Worm (Caenorhabditis elegans): ENCODE measurements around the gene prx-13.

The prx-13 gene

DNA sequence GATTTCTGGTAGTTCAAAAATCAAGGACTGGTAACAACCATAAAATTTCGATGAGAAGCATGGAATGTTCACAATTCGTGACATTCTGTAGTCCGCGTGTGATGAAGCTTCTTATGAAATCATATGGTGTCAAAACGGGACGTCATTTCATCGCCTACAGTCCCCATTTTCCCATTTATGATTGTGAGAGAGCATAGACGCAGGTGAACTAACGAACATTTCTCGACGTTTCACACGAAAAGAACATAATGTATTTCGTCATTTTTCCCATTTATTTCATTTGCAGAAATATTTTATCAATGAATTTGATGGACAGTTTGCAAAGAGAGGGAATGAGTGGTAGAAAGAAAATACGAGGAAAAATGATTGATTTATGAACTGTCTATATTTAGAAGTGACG is 35.3 kb upstream of the prx-13 start:
- TF ChIP-seq tbx-7 (tag; optimal IDR thresholded peaks at IDR 0.05) = no peak
- peak; percentile 10 for TF ChIP-seq unc-55 (GFP tag; optimal IDR thresholded peaks at IDR 0.05)
- TF ChIP-seq K02D7.2 (tag; optimal IDR thresholded peaks at IDR 0.05) = no peak

DNA sequence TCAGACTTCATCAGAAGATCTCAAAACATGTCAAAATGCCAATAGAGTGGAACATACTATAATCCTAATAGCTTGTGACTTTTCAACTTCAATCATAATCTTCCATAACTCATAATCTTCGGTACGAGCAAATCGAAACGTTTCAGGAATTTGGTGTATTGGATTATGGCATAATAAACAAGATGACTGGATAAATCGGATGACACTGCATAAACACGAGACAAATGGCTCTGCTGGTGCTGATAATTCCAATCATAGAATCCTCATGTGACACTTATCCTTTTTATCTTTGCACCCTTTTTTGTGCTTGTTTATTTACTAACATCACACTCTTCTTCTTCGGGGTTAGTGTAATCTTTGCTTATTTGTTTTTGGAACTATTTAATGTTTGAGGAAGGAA is 31.2 kb upstream of the prx-13 start:
- TF ChIP-seq zip-5 (tag; optimal IDR thresholded peaks at IDR 0.05) (no peak), rnt-1 (tag; optimal IDR thresholded peaks at IDR 0.05) (no peak), ztf-16 (tag; optimal IDR thresholded peaks at IDR 0.05) (no peak), ceh-22 (tag; optimal IDR thresholded peaks at IDR 0.05) (no peak), npax-4 (tag; optimal IDR thresholded peaks at IDR 0.05) (no peak), unc-55 (GFP tag; optimal IDR thresholded peaks at IDR 0.05) (no peak), ceh-30 (tag; optimal IDR thresholded peaks at IDR 0.05) (no peak), tbx-7 (tag; optimal IDR thresholded peaks at IDR 0.05) (no peak), ceh-6 (GFP tag; optimal IDR thresholded peaks at IDR 0.05) (no peak)

DNA sequence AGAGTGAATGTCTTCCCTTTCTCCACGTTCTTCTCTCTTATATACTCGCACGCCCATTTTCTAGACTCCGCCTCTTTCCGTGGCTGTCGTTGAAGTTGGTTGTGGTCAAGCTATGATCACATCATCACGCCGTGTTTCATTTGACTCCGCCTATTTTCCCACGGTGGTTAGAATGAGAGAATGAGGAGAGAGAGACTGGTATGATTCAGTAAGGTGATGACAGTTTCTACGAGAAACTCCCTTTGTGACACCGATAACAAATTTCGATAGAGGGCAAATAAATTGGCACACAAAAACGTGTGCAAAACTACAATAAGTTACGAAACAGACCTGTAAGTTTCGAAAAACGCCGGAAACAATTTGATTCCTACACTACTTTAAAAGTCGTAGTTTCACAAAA is 28.8 kb upstream of the prx-13 start:
- no peak for TF ChIP-seq hlh-6 (tag; optimal IDR thresholded peaks at IDR 0.05)
- no peak for TF ChIP-seq ahr-1 (tag; optimal IDR thresholded peaks at IDR 0.05)
- no peak for TF ChIP-seq eyg-1 (tag; optimal IDR thresholded peaks at IDR 0.05)
- TF ChIP-seq Y22D7AL.16 (tag; optimal IDR thresholded peaks at IDR 0.05) = no peak
- no peak for TF ChIP-seq zip-5 (tag; optimal IDR thresholded peaks at IDR 0.05)

DNA sequence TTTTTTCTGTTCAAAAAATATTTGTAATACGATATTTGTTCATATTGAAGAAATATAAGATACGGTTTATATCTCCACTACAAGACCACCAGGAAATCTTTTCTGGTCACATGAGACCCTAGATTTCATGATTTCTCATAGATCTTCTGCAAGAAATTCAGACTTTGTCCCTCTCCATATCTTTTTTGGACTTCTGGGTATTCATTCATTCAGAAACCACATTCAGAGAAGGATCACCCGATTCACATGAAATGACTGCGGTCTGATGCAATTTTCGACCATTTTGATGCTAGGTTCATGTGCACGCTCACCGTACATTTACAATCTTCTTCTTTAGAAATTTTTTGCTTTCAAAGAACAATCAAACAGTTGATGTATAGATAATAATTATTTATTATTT is 28.0 kb upstream of the prx-13 start:
- TF ChIP-seq npax-4 (tag; optimal IDR thresholded peaks at IDR 0.05) = no peak
- no peak for TF ChIP-seq hlh-13 (GFP tag; optimal IDR thresholded peaks at IDR 0.05)
- no peak for TF ChIP-seq unc-3 (GFP tag; conservative IDR thresholded peaks at IDR 0.05)
- no peak for TF ChIP-seq unc-3 (tag; optimal IDR thresholded peaks at IDR 0.05)
- no peak for TF ChIP-seq sox-4 (tag; optimal IDR thresholded peaks at IDR 0.05)
- TF ChIP-seq ceh-19 (GFP tag; optimal IDR thresholded peaks at IDR 0.05) = no peak
- no peak for TF ChIP-seq madf-2 (tag; optimal IDR thresholded peaks at IDR 0.05)
- no peak for TF ChIP-seq eyg-1 (tag; optimal IDR thresholded peaks at IDR 0.05)
- no peak for TF ChIP-seq nfya-1 (tag; optimal IDR thresholded peaks at IDR 0.05)
- no peak for TF ChIP-seq unc-86 (tag; optimal IDR thresholded peaks at IDR 0.05)
- TF ChIP-seq pha-4 (tag; optimal IDR thresholded peaks at IDR 0.05) = no peak
- TF ChIP-seq nhr-232 (tag; optimal IDR thresholded peaks at IDR 0.05) = no peak
- TF ChIP-seq ceh-48 (tag; optimal IDR thresholded peaks at IDR 0.05) = no peak
- no peak for TF ChIP-seq fkh-10 (GFP tag; optimal IDR thresholded peaks at IDR 0.05)
- no peak for TF ChIP-seq hlh-6 (tag; optimal IDR thresholded peaks at IDR 0.05)
- TF ChIP-seq ceh-18 (tag; optimal IDR thresholded peaks at IDR 0.05) = no peak
- TF ChIP-seq sdc-2 (tag; optimal IDR thresholded peaks at IDR 0.05) = no peak

DNA sequence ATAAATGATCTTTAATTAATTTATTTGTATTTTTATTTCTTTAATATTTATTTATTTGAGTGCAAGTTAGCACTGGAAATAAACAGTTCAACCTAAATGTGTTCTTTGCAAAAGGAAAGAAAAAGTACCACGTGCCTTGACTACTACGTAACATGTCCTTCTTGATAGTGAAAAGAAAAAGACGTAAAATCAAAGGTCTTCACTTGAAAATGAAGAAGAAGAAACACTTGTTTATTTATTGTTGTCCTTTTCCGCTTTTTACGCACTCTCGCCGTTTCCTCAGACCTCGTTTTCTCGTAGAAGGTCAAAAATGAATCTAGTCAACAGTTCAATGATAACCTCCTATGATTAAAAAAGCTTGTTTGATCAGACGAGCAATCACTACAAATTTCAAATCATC is 26.1 kb upstream of the prx-13 start:
- TF ChIP-seq madf-2 (tag; optimal IDR thresholded peaks at IDR 0.05) = no peak
- no peak for TF ChIP-seq sdc-2 (tag; optimal IDR thresholded peaks at IDR 0.05)
- no peak for TF ChIP-seq ceh-18 (tag; optimal IDR thresholded peaks at IDR 0.05)
- TF ChIP-seq unc-42 (tag; optimal IDR thresholded peaks at IDR 0.05) = no peak
- no peak for TF ChIP-seq pqm-1 (tag; optimal IDR thresholded peaks at IDR 0.05)
- TF ChIP-seq pag-3 (tag; optimal IDR thresholded peaks at IDR 0.05; ENCODE audit: borderline replicate concordance) = no peak
- no peak for TF ChIP-seq npax-4 (tag; optimal IDR thresholded peaks at IDR 0.05)
- no peak for TF ChIP-seq ceh-2 (tag; optimal IDR thresholded peaks at IDR 0.05)
- TF ChIP-seq ref-2 (tag; optimal IDR thresholded peaks at IDR 0.05) = no peak

DNA sequence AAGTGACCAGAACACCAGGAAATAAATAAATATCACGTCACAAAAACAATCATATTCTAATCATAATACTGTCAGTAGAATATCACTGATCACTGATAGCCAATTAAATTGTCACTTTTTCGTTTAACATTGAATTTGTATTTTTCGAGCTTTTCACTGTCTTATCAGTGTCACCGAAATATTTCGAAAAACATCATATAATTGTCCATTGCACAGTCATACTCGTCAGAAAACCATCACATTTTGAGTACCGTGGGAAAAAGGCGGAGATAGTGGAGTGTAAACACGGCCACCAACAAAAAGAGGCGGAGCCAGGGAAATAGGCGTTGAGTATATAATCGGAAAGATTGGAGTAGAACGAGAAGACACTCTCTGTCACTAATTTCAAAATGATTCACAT is 25.4 kb upstream of the prx-13 start:
- no peak for TF ChIP-seq ceh-30 (tag; optimal IDR thresholded peaks at IDR 0.05)
